Fruit fly (Drosophila melanogaster): ENCODE measurements around the gene CG4962.

DNA sequence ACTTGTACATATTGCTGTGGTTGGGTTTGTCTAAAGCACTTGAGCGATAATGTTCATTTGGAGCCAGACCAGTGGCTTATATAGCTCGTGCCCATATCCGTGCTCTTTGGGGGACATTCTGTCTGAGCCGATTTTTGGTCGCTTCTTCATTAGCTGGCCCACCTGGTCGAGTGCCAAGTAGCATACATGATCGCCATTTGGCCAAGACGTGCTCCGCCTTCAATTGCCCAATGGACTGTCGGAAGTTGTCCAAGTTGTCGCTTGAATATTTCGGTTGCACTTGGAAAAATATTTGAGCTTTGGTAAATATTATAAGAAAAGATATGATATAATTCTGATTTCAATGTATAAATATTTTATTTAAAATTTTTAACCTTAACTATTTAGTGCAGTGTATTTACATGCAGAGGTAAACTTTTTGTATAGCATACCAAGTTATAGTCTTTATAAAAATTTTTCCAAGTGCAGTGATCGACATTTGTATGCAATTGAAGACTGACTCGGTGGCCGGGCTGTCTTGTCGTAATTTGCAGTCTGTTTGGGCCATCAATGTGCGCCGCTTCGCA lies 9.9 kb downstream of the CG4962 start, which contains the start of gene CG13047:
- no peak for TF ChIP-seq CG8478 (optimal IDR thresholded peaks at IDR 0.05)
- TF ChIP-seq CTCF (optimal IDR thresholded peaks at IDR 0.05): no peak

Measured in S2 (cell line).